Fruit fly (Drosophila melanogaster): Measurements from ENCODE around the gene Tom40.

DNA sequence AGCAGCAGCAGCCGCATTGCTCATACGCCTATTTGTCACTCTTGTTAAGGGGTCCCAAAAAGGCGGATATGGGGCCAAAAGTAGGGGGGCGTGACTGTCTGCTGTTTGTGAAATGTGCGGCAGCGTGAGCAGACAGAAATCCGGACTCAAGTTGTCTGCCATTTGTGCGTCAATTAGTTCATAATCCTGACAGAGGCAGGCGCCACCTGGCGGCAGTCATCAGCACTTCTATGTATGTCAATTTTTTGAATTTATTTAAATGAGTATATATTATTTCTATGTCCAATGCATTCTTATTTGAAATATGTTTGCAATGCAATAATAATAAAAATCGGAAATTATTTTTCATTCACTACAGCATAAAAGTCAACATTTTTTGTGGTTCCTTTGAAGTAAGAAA, 7.3 kb downstream of the Tom40 start:
- TF ChIP-seq ovo (GFP tag; optimal IDR thresholded peaks at IDR 0.05) (no peak), Crg-1 (GFP tag; optimal IDR thresholded peaks at IDR 0.05) (no peak), tj (GFP tag; optimal IDR thresholded peaks at IDR 0.05) (no peak), CG33017 (tag; optimal IDR thresholded peaks at IDR 0.05) (no peak), CG5204 (GFP tag; optimal IDR thresholded peaks at IDR 0.05) (no peak), CG1620 (GFP tag; optimal IDR thresholded peaks at IDR 0.05) (no peak), CG12768 (GFP tag; optimal IDR thresholded peaks at IDR 0.05) (no peak), Mnt (GFP tag; optimal IDR thresholded peaks at IDR 0.05) (no peak), kay (GFP tag; ENCODE audit: borderline replicate concordance) (no peak), CG7045 (GFP tag; optimal IDR thresholded peaks at IDR 0.05) (no peak), CG7101 (tag; optimal IDR thresholded peaks at IDR 0.05) (no peak), Hr96 (GFP tag; optimal IDR thresholded peaks at IDR 0.05) (no peak), bab1 (GFP tag; optimal IDR thresholded peaks at IDR 0.05) (no peak)
